Fruit fly (Drosophila melanogaster): ENCODE results near the gene mRpL32.

dm6 chr3R:31235262-31235661 is 17.4 kb upstream of the mRpL32 start, which contains the start of gene CG15564:
- TF ChIP-seq h (optimal IDR thresholded peaks at IDR 0.05) = no peak
- no peak for TF ChIP-seq Sin3A (optimal IDR thresholded peaks at IDR 0.05)
